Fruit fly (Drosophila melanogaster) whole organism, embryonic: Measurements from ENCODE around the gene kis.

Source experiments
- ATbp ChIP-seq: fragments of 200-800 bp; sonication (Bioruptor generic); optimal IDR thresholded peaks from 2 replicates; lab custom pipeline; 2017; ENCODE audit warnings: missing biosample characterization, mild to moderate bottlenecking, missing genetic modification characterization, missing genetic modification reagents
- CG10462 ChIP-seq: fragments of 200-800 bp; sonication (Bioruptor generic); optimal IDR thresholded peaks from 2 replicates; lab custom pipeline; 2016; ENCODE audit warnings: missing biosample characterization, missing genetic modification characterization
- CG10959 ChIP-seq: fragments of 200-800 bp; sonication (Bioruptor generic); IDR thresholded peaks from 2 replicates; pipeline ENCODE4 v1.3.6; 2022; ENCODE audit warnings: missing biosample characterization, missing genetic modification characterization
- CG11695 ChIP-seq: fragments of 200-800 bp; sonication (Bioruptor generic); IDR thresholded peaks from 3 replicates; pipeline ENCODE4 v1.3.6; 2022; ENCODE audit warnings: missing biosample characterization, missing genetic modification characterization
- CG11723 ChIP-seq: fragments of 200-800 bp; sonication (Bioruptor generic); optimal IDR thresholded peaks from 2 replicates; lab custom pipeline; 2017; ENCODE audit warnings: missing biosample characterization, mild to moderate bottlenecking, missing genetic modification characterization
- CG12659 ChIP-seq: fragments of 200-800 bp; sonication (Bioruptor generic); optimal IDR thresholded peaks from 3 replicates; lab custom pipeline; 2017; ENCODE audit warnings: mild to moderate bottlenecking, missing biosample characterization, missing genetic modification reagents, missing genetic modification characterization
- CG13123 ChIP-seq: fragments of 200-800 bp; sonication (Bioruptor generic); optimal IDR thresholded peaks from 2 replicates; lab custom pipeline; 2016; ENCODE audit warnings: missing biosample characterization, missing genetic modification characterization
- CG13775 ChIP-seq: fragments of 200-800 bp; sonication (Bioruptor generic); optimal IDR thresholded peaks from 3 replicates; lab custom pipeline; 2017; ENCODE audit warnings: missing biosample characterization, mild to moderate bottlenecking, missing genetic modification characterization
- CG13894 ChIP-seq: fragments of 200-800 bp; sonication (Bioruptor generic); optimal IDR thresholded peaks from 3 replicates; lab custom pipeline; 2018; ENCODE audit warnings: missing biosample characterization, mild to moderate bottlenecking, missing genetic modification characterization, moderate library complexity
- CG14441 ChIP-seq: fragments of 200-800 bp; sonication (Bioruptor generic); IDR thresholded peaks from 2 replicates; pipeline ENCODE4 v1.3.6; 2022; ENCODE audit warnings: missing biosample characterization, missing genetic modification characterization
- CG15601 ChIP-seq: fragments of 200-800 bp; sonication (Bioruptor generic); optimal IDR thresholded peaks from 3 replicates; lab custom pipeline; 2019; ENCODE audit warnings: missing biosample characterization, mild to moderate bottlenecking, missing genetic modification characterization, moderate library complexity
- CG15696 ChIP-seq: fragments of 200-800 bp; sonication (Bioruptor generic); optimal IDR thresholded peaks from 2 replicates; lab custom pipeline; 2019; ENCODE audit warnings: missing biosample characterization, mild to moderate bottlenecking, missing genetic modification characterization, moderate library complexity
- CG18476 ChIP-seq: fragments of 200-800 bp; sonication (Bioruptor generic); optimal IDR thresholded peaks from 2 replicates; lab custom pipeline; 2016; ENCODE audit warnings: missing biosample characterization, mild to moderate bottlenecking, missing genetic modification characterization
- CG2116 ChIP-seq: fragments of 200-800 bp; sonication (Bioruptor generic); optimal IDR thresholded peaks from 3 replicates; lab custom pipeline; 2018; ENCODE audit warnings: missing biosample characterization, mild to moderate bottlenecking, missing genetic modification characterization
- CG2202 ChIP-seq: fragments of 200-800 bp; sonication (Bioruptor generic); optimal IDR thresholded peaks from 2 replicates; lab custom pipeline; 2018; ENCODE audit warnings: missing biosample characterization, mild to moderate bottlenecking, missing genetic modification characterization
- CG30020 ChIP-seq: fragments of 200-800 bp; optimal IDR thresholded peaks from 2 replicates; lab custom pipeline; 2019; ENCODE audit warnings: missing biosample characterization, mild to moderate bottlenecking, missing genetic modification characterization, moderate library complexity
- CG4282 ChIP-seq: fragments of 200-800 bp; sonication (Bioruptor generic); optimal IDR thresholded peaks from 2 replicates; lab custom pipeline; 2016; ENCODE audit warnings: missing biosample characterization, missing genetic modification characterization
- CG4404 ChIP-seq: fragments of 200-800 bp; sonication (Bioruptor generic); IDR thresholded peaks from 2 replicates; pipeline ENCODE4 v1.3.6; 2022; ENCODE audit warnings: missing biosample characterization, missing genetic modification characterization
- CG4707 ChIP-seq: fragments of 200-800 bp; sonication (Bioruptor generic); optimal IDR thresholded peaks from 2 replicates; lab custom pipeline; 2018; ENCODE audit warnings: missing biosample characterization, mild to moderate bottlenecking, missing genetic modification characterization, moderate library complexity
- CG4820 ChIP-seq: fragments of 200-800 bp; sonication (Bioruptor generic); optimal IDR thresholded peaks from 3 replicates; lab custom pipeline; 2016; ENCODE audit warnings: missing biosample characterization, missing genetic modification characterization
- CG5245 ChIP-seq: fragments of 200-800 bp; sonication (Bioruptor generic); optimal IDR thresholded peaks from 3 replicates; lab custom pipeline; 2016; ENCODE audit warnings: missing biosample characterization, missing genetic modification characterization
- CG9609 ChIP-seq: fragments of 200-800 bp; sonication (Bioruptor generic); optimal IDR thresholded peaks from 3 replicates; lab custom pipeline; 2016; ENCODE audit warnings: missing biosample characterization, missing genetic modification characterization
- CG9817 ChIP-seq: fragments of 200-800 bp; sonication (Bioruptor generic); optimal IDR thresholded peaks from 2 replicates; lab custom pipeline; 2018; ENCODE audit warnings: missing biosample characterization, mild to moderate bottlenecking, missing genetic modification characterization, moderate library complexity
- Dip3 ChIP-seq: fragments of 200-800 bp; sonication (Bioruptor generic); optimal IDR thresholded peaks from 3 replicates; lab custom pipeline; 2016; ENCODE audit warnings: missing biosample characterization, missing genetic modification characterization
- E2f1 ChIP-seq: fragments of 200-800 bp; sonication (Bioruptor generic); IDR thresholded peaks from 2 replicates; pipeline ENCODE4 v1.3.6; 2022; ENCODE audit warnings: missing biosample characterization, missing genetic modification characterization
- Ets65A ChIP-seq: fragments of 200-800 bp; sonication (Bioruptor generic); peaks from one replicate; lab custom pipeline; 2016; ENCODE audit warnings: missing biosample characterization, missing genetic modification characterization
- Fer1 ChIP-seq: fragments of 200-800 bp; sonication (Bioruptor generic); optimal IDR thresholded peaks from 2 replicates; lab custom pipeline; 2017; ENCODE audit warnings: missing biosample characterization, mild to moderate bottlenecking, missing genetic modification characterization
- Hmr ChIP-seq: fragments of 200-800 bp; sonication (Bioruptor generic); optimal IDR thresholded peaks from 3 replicates; lab custom pipeline; 2017; ENCODE audit warnings: mild to moderate bottlenecking, missing biosample characterization, missing genetic modification reagents, missing genetic modification characterization
- Hr39 ChIP-seq: fragments of >200 bp; optimal IDR thresholded peaks from 2 replicates; lab custom pipeline; 2017
- Hsf ChIP-seq: fragments of 200-800 bp; sonication (Bioruptor generic); optimal IDR thresholded peaks from 3 replicates; lab custom pipeline; 2016; ENCODE audit warnings: missing biosample characterization, missing genetic modification characterization
- Med ChIP-seq: fragments of 200-800 bp; sonication (Bioruptor generic); peaks from one replicate; lab custom pipeline; 2016; ENCODE audit warnings: missing biosample characterization, missing genetic modification characterization, mild to moderate bottlenecking, inconsistent platforms, moderate library complexity
- NFAT ChIP-seq: fragments of 200-800 bp; sonication (Bioruptor generic); IDR thresholded peaks from 2 replicates; pipeline ENCODE4 v1.3.6; 2022; ENCODE audit warnings: missing biosample characterization, missing genetic modification characterization
- Oaz ChIP-seq: fragments of 200-800 bp; sonication (Bioruptor generic); IDR thresholded peaks from 2 replicates; pipeline ENCODE4 v1.3.6; 2022; ENCODE audit warnings: missing biosample characterization, missing genetic modification characterization
- Rfx ChIP-seq: fragments of 200-800 bp; sonication (Bioruptor generic); IDR thresholded peaks from 2 replicates; pipeline ENCODE4 v1.3.6; 2022; ENCODE audit warnings: missing biosample characterization, missing genetic modification characterization
- Ssrp ChIP-seq: fragments of 200-800 bp; sonication (Bioruptor generic); optimal IDR thresholded peaks from 2 replicates; lab custom pipeline; 2018; ENCODE audit warnings: missing biosample characterization, mild to moderate bottlenecking, missing genetic modification characterization, moderate library complexity
- Tbp ChIP-seq: fragments of >200 bp; optimal IDR thresholded peaks from 2 replicates; lab custom pipeline; 2018; ENCODE audit warnings: missing biosample characterization, missing genetic modification characterization
- Xbp1 ChIP-seq: fragments of 200-800 bp; sonication (Bioruptor generic); optimal IDR thresholded peaks from 3 replicates; lab custom pipeline; 2016; ENCODE audit warnings: missing biosample characterization, mild to moderate bottlenecking, missing genetic modification characterization
- Xrp1 ChIP-seq: fragments of 200-800 bp; sonication (Bioruptor generic); IDR thresholded peaks from 2 replicates; pipeline ENCODE4 v1.3.6; 2022; ENCODE audit warnings: missing biosample characterization, missing genetic modification characterization
- cwo ChIP-seq: fragments of 200-800 bp; sonication (Bioruptor generic); optimal IDR thresholded peaks from 3 replicates; lab custom pipeline; 2017; ENCODE audit warnings: missing biosample characterization, missing genetic modification characterization, mild to moderate bottlenecking, moderate library complexity, missing genetic modification reagents
- da ChIP-seq: fragments of 200-800 bp; sonication (Bioruptor generic); optimal IDR thresholded peaks from 2 replicates; lab custom pipeline; 2016; ENCODE audit warnings: missing biosample characterization, missing genetic modification characterization
- dati ChIP-seq: fragments of 200-800 bp; sonication (Bioruptor generic); IDR thresholded peaks from 2 replicates; pipeline ENCODE4 v1.3.6; 2022; ENCODE audit warnings: missing biosample characterization, missing genetic modification characterization
- dpn ChIP-seq, 2 experiments: fragments of 200-800 bp; sonication (Bioruptor generic); optimal IDR thresholded peaks; 3 replicates each; lab custom pipeline; 2016; ENCODE audit warnings: missing biosample characterization in 2 of 2, missing genetic modification characterization in 2 of 2
- eyg ChIP-seq: fragments of 200-800 bp; sonication (Bioruptor generic); optimal IDR thresholded peaks from 3 replicates; lab custom pipeline; 2016; ENCODE audit warnings: missing biosample characterization, missing genetic modification characterization
- gsb ChIP-seq: fragments of 200-800 bp; sonication (Bioruptor generic); IDR thresholded peaks from 2 replicates; pipeline ENCODE4 v1.3.6; 2022; ENCODE audit warnings: missing biosample characterization, missing genetic modification characterization
- ind ChIP-seq: fragments of 200-800 bp; sonication (Bioruptor generic); optimal IDR thresholded peaks from 3 replicates; lab custom pipeline; 2016; ENCODE audit warnings: missing biosample characterization, missing genetic modification characterization
- kay ChIP-seq: fragments of 200-800 bp; sonication (Bioruptor generic); optimal IDR thresholded peaks from 2 replicates; lab custom pipeline; 2016; ENCODE audit warnings: missing biosample characterization, missing genetic modification characterization
- row ChIP-seq: fragments of 200-800 bp; sonication (Bioruptor generic); IDR thresholded peaks from 3 replicates; pipeline ENCODE4 v1.3.6; 2022; ENCODE audit warnings: missing biosample characterization, missing genetic modification characterization
- sens ChIP-seq: fragments of 200-800 bp; sonication (Bioruptor generic); peaks from one replicate; lab custom pipeline; 2016; ENCODE audit warnings: missing biosample characterization, missing genetic modification characterization
- ttk ChIP-seq: fragments of 200-800 bp; sonication (Bioruptor generic); IDR thresholded peaks from 2 replicates; pipeline ENCODE4 v2.1.2; 2022; ENCODE audit warnings: missing biosample characterization, missing genetic modification characterization
- vfl ChIP-seq: fragments of 200-800 bp; sonication (Bioruptor generic); optimal IDR thresholded peaks from 2 replicates; lab custom pipeline; 2016; ENCODE audit warnings: missing biosample characterization, missing genetic modification characterization

Gene kis

dm6 chr2L:224599-225385 lies 25.8 kb downstream of the kis start (continued):
- 0 out of 3 replicates have a peak, but pooled peaks have one; percentile 46 for TF ChIP-seq CG11695
- TF ChIP-seq Xbp1 (GFP tag; lab: Kevin White, UChicago) = peak; percentile 71
- TF ChIP-seq CG10959 (GFP tag; lab: Robert Waterston, UW) = 0 out of 2 replicates have a peak, but pooled peaks have one; percentile 21
- peak; percentile 59 for TF ChIP-seq Dip3
- peak; percentile 16 for TF ChIP-seq vfl (GFP tag; lab: Kevin White, UChicago)
- peak; percentile 52 for TF ChIP-seq CG12659 (GFP tag; lab: Kevin White, UChicago)
- peak; percentile 63 to 67 for TF ChIP-seq dpn (GFP tag; optimal IDR thresholded peaks at IDR 0.05; lab: Kevin White, UChicago)
- TF ChIP-seq gsb = 0 out of 2 replicates have a peak, but pooled peaks have one; percentile 24
- TF ChIP-seq CG13123 = peak; percentile 44
- peak; percentile 82 for TF ChIP-seq CG13894 (tag; lab: Kevin White, UChicago)
- peak; percentile 86 for TF ChIP-seq row
- peak; percentile 36 for TF ChIP-seq CG2202 (tag; lab: Kevin White, UChicago)
- TF ChIP-seq CG4282 = peak; percentile 37
- TF ChIP-seq eyg (GFP tag; lab: Kevin White, UChicago) = peak; percentile 35
- peak; percentile 81 for TF ChIP-seq Ets65A (GFP tag; lab: Kevin White, UChicago)
- peak; percentile 79 for TF ChIP-seq Med (GFP tag; lab: Kevin White, UChicago)
- peak; percentile 54 for TF ChIP-seq ttk
- peak; percentile 50 for TF ChIP-seq ATbp (GFP tag; lab: Kevin White, UChicago)
- peak; percentile 39 for TF ChIP-seq CG18476
- TF ChIP-seq CG5245 (GFP tag; lab: Kevin White, UChicago) = peak; percentile 39
- peak; percentile 86 for TF ChIP-seq sens (GFP tag; lab: Kevin White, UChicago)
- TF ChIP-seq CG10462 (GFP tag; lab: Kevin White, UChicago) = peak; percentile 22
- no peak for TF ChIP-seq CG11723 (GFP tag; lab: Kevin White, UChicago)
- TF ChIP-seq CG15601 (tag; lab: Kevin White, UChicago) = peak; percentile 14
- no peak for TF ChIP-seq Hr39 (lab: Kevin White, UChicago)
- peak; percentile 63 for TF ChIP-seq Ssrp
- TF ChIP-seq cwo (GFP tag; lab: Kevin White, UChicago) = peak; percentile 68
- peak; percentile 53 for TF ChIP-seq CG4404 (GFP tag; lab: Robert Waterston, UW)
- TF ChIP-seq CG14441 (GFP tag; lab: Robert Waterston, UW) = peak; percentile 71
- peak; percentile 63; the same call in 1 of the 2 replicates for TF ChIP-seq NFAT
- TF ChIP-seq CG9609 (GFP tag; lab: Kevin White, UChicago) = peak; percentile 31
- peak; percentile 71 for TF ChIP-seq CG4707 (GFP tag; lab: Kevin White, UChicago)
- TF ChIP-seq kay = peak; percentile 54
- peak; percentile 30 for TF ChIP-seq CG4820 (GFP tag; lab: Kevin White, UChicago)
- TF ChIP-seq Oaz = no peak
- TF ChIP-seq CG15696 (tag; lab: Kevin White, UChicago) = peak; percentile 44
- TF ChIP-seq da = peak; percentile 16
- peak; percentile 70 for TF ChIP-seq Xrp1
- peak; percentile 21 for TF ChIP-seq CG2116 (GFP tag; lab: Kevin White, UChicago)
- peak; percentile 78 for TF ChIP-seq Fer1 (GFP tag; lab: Kevin White, UChicago)
- TF ChIP-seq Tbp (GFP tag; lab: Kevin White, UChicago) = no peak
- TF ChIP-seq Hsf (GFP tag; lab: Kevin White, UChicago) = peak; percentile 47
- TF ChIP-seq ind (GFP tag; lab: Kevin White, UChicago) = peak; percentile 69
- peak; percentile 31 for TF ChIP-seq CG13775 (GFP tag; lab: Kevin White, UChicago)
- peak; percentile 76 for TF ChIP-seq Rfx (GFP tag; lab: Robert Waterston, UW)
- peak; percentile 47; the same call in 1 of the 2 replicates for TF ChIP-seq dati (GFP tag; lab: Robert Waterston, UW)
- TF ChIP-seq CG9817 = peak; percentile 49
- TF ChIP-seq E2f1 = peak; percentile 25; the same call in 1 of the 2 replicates
- no peak for TF ChIP-seq CG30020 (tag; lab: Kevin White, UChicago)
- peak; percentile 71 for TF ChIP-seq Hmr (GFP tag; lab: Kevin White, UChicago)
